Fruit fly (Drosophila melanogaster): ENCODE results near the gene Slc25A46b.

DNA sequence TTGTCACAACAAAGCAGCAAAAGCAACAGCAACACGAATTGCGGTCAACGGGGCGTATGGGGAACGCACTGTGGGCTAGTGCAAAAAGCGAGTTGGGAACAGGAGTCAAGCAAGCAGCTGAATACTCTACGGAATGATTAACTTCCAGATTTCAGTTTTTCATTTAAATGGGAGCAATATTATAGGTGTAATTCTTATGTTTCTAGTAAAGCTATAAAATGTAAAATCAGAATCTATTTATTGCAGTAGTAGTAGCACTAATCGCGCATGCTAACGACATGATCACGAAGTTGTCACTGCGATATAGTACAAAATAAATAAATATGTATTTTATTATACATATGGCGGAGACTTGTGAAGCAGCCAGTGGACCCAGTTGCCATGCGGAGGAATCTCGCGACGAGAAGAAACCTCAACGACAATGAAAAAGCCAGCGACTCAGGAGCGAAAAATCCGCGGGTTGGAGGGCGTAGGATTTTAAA is 50.3 kb downstream of the Slc25A46b start:
- TF ChIP-seq psq (optimal IDR thresholded peaks at IDR 0.05) = no peak
- TF ChIP-seq insv (optimal IDR thresholded peaks at IDR 0.05) = no peak

All from Kc167 (cell line).